Worm (Caenorhabditis elegans): ENCODE data around the gene R04A9.7.

Gene R04A9.7

ce11 chrX:382692-383091, 12.0 kb downstream of the R04A9.7 start, which contains the start of gene ife-2 (continued):
- no peak for TF ChIP-seq gei-8 (GFP tag; optimal IDR thresholded peaks at IDR 0.05)
- TF ChIP-seq duxl-1 (tag; optimal IDR thresholded peaks at IDR 0.05; ENCODE audit: poor library complexity) = peak; percentile 54
- peak; percentile 80 for TF ChIP-seq aha-1 (tag)
- no peak for TF ChIP-seq ama-1 (optimal IDR thresholded peaks at IDR 0.05)
- TF ChIP-seq mes-2 (tag; optimal IDR thresholded peaks at IDR 0.05; ENCODE audit: poor library complexity, severe bottlenecking) = peak; percentile 77
- TF ChIP-seq hlh-30 (tag; optimal IDR thresholded peaks at IDR 0.05; ENCODE audit: insufficient read depth) = peak; percentile 85
- TF ChIP-seq lin-38 (GFP tag; IDR thresholded peaks at IDR 0.05) = peak; percentile 46
- peak; percentile 40; the same call in 1 of the 2 replicates for TF ChIP-seq dmd-6 (GFP tag; IDR thresholded peaks at IDR 0.05)
- TF ChIP-seq jun-1 (tag; optimal IDR thresholded peaks at IDR 0.05) = peak; percentile 30

DNA sequence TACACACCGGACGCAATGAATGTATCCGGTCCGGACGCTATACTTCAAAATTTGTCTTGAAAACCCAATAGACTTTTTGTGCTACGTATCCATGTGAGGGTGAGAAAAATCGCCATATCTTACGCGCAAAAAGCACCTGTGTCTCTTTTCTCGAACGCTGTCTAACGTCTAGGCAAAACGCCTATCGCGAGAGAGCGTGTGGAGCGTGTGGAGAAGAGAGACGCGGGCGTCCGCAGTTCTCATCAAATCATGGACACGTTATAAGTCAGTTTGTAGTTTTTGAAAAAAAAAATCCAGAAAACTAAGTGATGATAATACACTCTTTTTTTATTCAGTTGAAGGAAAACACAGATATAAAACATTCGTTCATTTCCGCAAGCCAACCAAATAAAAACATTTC, 13.7 kb downstream of the R04A9.7 start:
- no peak for TF ChIP-seq ceh-82 (tag; optimal IDR thresholded peaks at IDR 0.05)
- no peak for TF ChIP-seq nhr-25 (tag; optimal IDR thresholded peaks at IDR 0.05; ENCODE audit: borderline replicate concordance, insufficient read depth)
- no peak for TF ChIP-seq cey-2 (tag; optimal IDR thresholded peaks at IDR 0.05; ENCODE audit: borderline replicate concordance, insufficient read depth)
- TF ChIP-seq daf-8 (GFP tag; IDR thresholded peaks at IDR 0.05) = no peak
- no peak for TF ChIP-seq daf-19 (GFP tag; conservative IDR thresholded peaks at IDR 0.05)
- TF ChIP-seq attf-4 (tag; optimal IDR thresholded peaks at IDR 0.05) = no peak
- no peak for TF ChIP-seq lin-39 (tag; optimal IDR thresholded peaks at IDR 0.05)
- TF ChIP-seq dve-1 (tag; optimal IDR thresholded peaks at IDR 0.05; ENCODE audit: insufficient read depth) = peak; percentile 11
- TF ChIP-seq ceh-44 (GFP tag; IDR thresholded peaks at IDR 0.05) = no peak
- no peak for TF ChIP-seq ceh-62 (tag; optimal IDR thresholded peaks at IDR 0.05)
- TF ChIP-seq nhr-10 (tag; optimal IDR thresholded peaks at IDR 0.05) = no peak
- no peak for TF ChIP-seq lin-29 (GFP tag; IDR thresholded peaks at IDR 0.05)
- no peak for TF ChIP-seq vab-7 (GFP tag; IDR thresholded peaks at IDR 0.05)
- no peak for TF ChIP-seq nhr-102 (tag; optimal IDR thresholded peaks at IDR 0.05)
- TF ChIP-seq daf-12 (tag; optimal IDR thresholded peaks at IDR 0.05) = no peak
- TF ChIP-seq mes-2 (tag; optimal IDR thresholded peaks at IDR 0.05; ENCODE audit: poor library complexity, severe bottlenecking) = peak; percentile 43
- peak; percentile 70 for TF ChIP-seq aha-1 (tag)
- no peak for TF ChIP-seq F26F4.8 (GFP tag; conservative IDR thresholded peaks at IDR 0.05)
- no peak for TF ChIP-seq ctbp-1 (GFP tag; IDR thresholded peaks at IDR 0.05)
- no peak for TF ChIP-seq lir-3 (tag; optimal IDR thresholded peaks at IDR 0.05)
- no peak for TF ChIP-seq snpc-4 (tag; optimal IDR thresholded peaks at IDR 0.05)
- TF ChIP-seq aly-2 (tag; optimal IDR thresholded peaks at IDR 0.05) = no peak
- no peak for TF ChIP-seq saeg-2 (GFP tag; IDR thresholded peaks at IDR 0.05)
- TF ChIP-seq zip-2 (tag; optimal IDR thresholded peaks at IDR 0.05) = no peak
- no peak for TF ChIP-seq nhr-77 (tag; optimal IDR thresholded peaks at IDR 0.05)
- no peak for TF ChIP-seq dpl-1 (GFP tag; optimal IDR thresholded peaks at IDR 0.05)
- TF ChIP-seq pqm-1 (tag; optimal IDR thresholded peaks at IDR 0.05) = no peak
- TF ChIP-seq ZK337.2 (GFP tag; IDR thresholded peaks at IDR 0.05) = no peak
- no peak for TF ChIP-seq nhr-237 (tag; optimal IDR thresholded peaks at IDR 0.05)
- TF ChIP-seq F44E2.7 (GFP tag; IDR thresholded peaks at IDR 0.05) = no peak
- peak; percentile 7 for TF ChIP-seq mep-1 (tag; optimal IDR thresholded peaks at IDR 0.05)
- no peak for TF ChIP-seq nhr-11 (tag; optimal IDR thresholded peaks at IDR 0.05)
- no peak for TF ChIP-seq ceh-32 (tag; optimal IDR thresholded peaks at IDR 0.05; ENCODE audit: poor library complexity)
- TF ChIP-seq T20F7.1 (GFP tag; optimal IDR thresholded peaks at IDR 0.05) = no peak
- TF ChIP-seq hlh-30 (tag; optimal IDR thresholded peaks at IDR 0.05; ENCODE audit: insufficient read depth) = peak; percentile 55
- TF ChIP-seq ZK546.5 (tag; optimal IDR thresholded peaks at IDR 0.05) = no peak
- TF ChIP-seq fkh-10 (GFP tag; optimal IDR thresholded peaks at IDR 0.05) = no peak
- no peak for TF ChIP-seq pha-4 (GFP tag; IDR thresholded peaks at IDR 0.05)
- no peak for TF ChIP-seq pha-4 (tag; optimal IDR thresholded peaks at IDR 0.05)
- TF ChIP-seq ztf-11 (tag; optimal IDR thresholded peaks at IDR 0.05) = no peak
- TF ChIP-seq duxl-1 (tag; optimal IDR thresholded peaks at IDR 0.05; ENCODE audit: poor library complexity) = no peak
- 0 out of 2 replicates have a peak, but pooled peaks have one; percentile 34 for TF ChIP-seq egl-43 (GFP tag; IDR thresholded peaks at IDR 0.05)
- TF ChIP-seq mxl-2 (GFP tag; conservative IDR thresholded peaks at IDR 0.05) = no peak
- TF ChIP-seq mxl-3 (GFP tag; optimal IDR thresholded peaks at IDR 0.05) = peak; percentile 62
- no peak for TF ChIP-seq unc-39 (tag; optimal IDR thresholded peaks at IDR 0.05)
- TF ChIP-seq dmd-6 (GFP tag; IDR thresholded peaks at IDR 0.05) = no peak
